Fruit fly (Drosophila melanogaster) whole organism, wandering third instar larva: Measurements from ENCODE around the gene Gr8a.

Experiments used
- Abd-B ChIP-seq: fragments of >200 bp; optimal IDR thresholded peaks from 2 replicates; lab custom pipeline; 2017; ENCODE audit warnings: missing biosample characterization, missing genetic modification characterization
- CG9705 ChIP-seq: fragments of 200-800 bp; sonication (Bioruptor generic); optimal IDR thresholded peaks from 2 replicates; lab custom pipeline; 2018; ENCODE audit warnings: missing biosample characterization, mild to moderate bottlenecking, missing genetic modification characterization
- jim ChIP-seq: fragments of 175-275, 200-325 bp; sonication (Bioruptor generic); optimal IDR thresholded peaks from 2 replicates; lab custom pipeline; 2016; ENCODE audit warnings: missing biosample characterization, mild to moderate bottlenecking, missing genetic modification characterization

DNA sequence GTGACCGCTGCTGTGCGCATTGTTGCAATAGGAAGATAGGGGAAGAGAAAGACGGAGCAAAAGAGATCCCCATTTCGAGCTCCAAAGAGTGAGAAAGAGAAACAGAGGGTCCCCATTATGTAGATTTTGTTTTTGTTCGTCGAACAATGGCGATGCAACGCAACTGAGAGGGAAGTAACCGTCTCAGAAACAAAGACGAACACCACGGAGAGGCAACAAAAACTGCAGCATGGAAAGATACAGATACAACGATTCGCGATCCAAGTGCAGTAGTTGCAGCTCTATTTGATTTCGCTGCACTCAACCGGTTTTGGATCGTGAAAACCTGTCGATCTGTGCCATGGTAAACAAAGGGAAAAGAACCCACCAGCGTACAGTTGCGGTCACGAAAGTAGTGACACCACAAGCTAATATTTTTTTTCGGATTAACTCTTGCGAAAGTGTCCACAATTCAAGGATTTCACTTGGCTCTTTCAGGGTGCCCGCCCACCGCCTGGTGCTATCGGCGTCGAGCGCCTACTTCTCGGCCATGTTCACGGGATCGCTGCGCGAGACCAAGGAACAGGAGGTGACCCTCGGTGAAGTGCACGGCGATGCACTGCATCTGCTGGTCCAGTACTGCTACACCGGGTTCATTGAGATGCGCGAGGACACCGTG, 25.2 kb downstream of the Gr8a start:
- no peak for TF ChIP-seq CG9705 (GFP tag; lab: Kevin White, UChicago)
- TF ChIP-seq Abd-B (GFP tag; lab: Kevin White, UChicago): no peak
- TF ChIP-seq jim (GFP tag; lab: Kevin White, UChicago): no peak
